Worm (Caenorhabditis elegans): Measurements from ENCODE around the gene clec-61.

The clec-61 gene

ce11 chrII:10456979-10457378 is 33.4 kb downstream of the clec-61 start, which contains the start of gene ZK673.11:
Gene ZK673.11, plus strand, starts transcription at chrII:10457279.
- TF ChIP-seq F39B2.1 (GFP tag; IDR thresholded peaks at IDR 0.05) (no peak), lir-1 (GFP tag; conservative IDR thresholded peaks at IDR 0.05) (no peak), F23B12.7 (tag; optimal IDR thresholded peaks at IDR 0.05; ENCODE audit: insufficient read depth) (no peak), ceh-79 (tag; optimal IDR thresholded peaks at IDR 0.05) (no peak), madf-8 (GFP tag; conservative IDR thresholded peaks at IDR 0.05) (no peak), F52B5.7 (tag; optimal IDR thresholded peaks at IDR 0.05) (no peak), gei-17 (GFP tag; optimal IDR thresholded peaks at IDR 0.05) (no peak), F22D6.2 (tag; optimal IDR thresholded peaks at IDR 0.05) (no peak), snpc-3.4 (tag; optimal IDR thresholded peaks at IDR 0.05) (no peak)

DNA sequence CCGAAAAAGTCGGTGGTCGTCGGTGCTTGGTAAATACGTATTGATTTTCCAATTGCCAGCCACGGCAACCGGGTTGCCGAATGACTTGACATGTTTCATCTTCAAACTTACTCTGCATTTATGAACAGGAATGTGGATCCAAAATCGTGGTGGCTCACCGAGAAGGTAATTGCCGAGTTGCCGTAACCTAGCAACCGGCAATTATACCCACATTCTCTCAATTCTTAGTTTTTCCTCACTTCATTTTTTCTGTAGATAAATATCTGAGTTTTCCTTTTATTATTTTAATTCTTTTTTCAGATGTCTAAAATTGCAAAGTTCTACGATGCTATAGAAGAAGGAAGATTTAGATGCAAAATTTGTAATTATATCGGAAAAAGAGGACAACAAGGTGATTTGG is 37.7 kb downstream of the clec-61 start, which contains the start of gene ZK673.4:
ZK673.4 (plus strand) TSS at position 301 of the 400 bp plus-strand sequence.
- TF ChIP-seq dpff-1 (tag; optimal IDR thresholded peaks at IDR 0.05), result no peak
- TF ChIP-seq mcd-1 (GFP tag; IDR thresholded peaks at IDR 0.05), result 0 out of 2 replicates have a peak, but pooled peaks have one; percentile 22
- TF ChIP-seq athp-1 (tag; optimal IDR thresholded peaks at IDR 0.05), result no peak

DNA sequence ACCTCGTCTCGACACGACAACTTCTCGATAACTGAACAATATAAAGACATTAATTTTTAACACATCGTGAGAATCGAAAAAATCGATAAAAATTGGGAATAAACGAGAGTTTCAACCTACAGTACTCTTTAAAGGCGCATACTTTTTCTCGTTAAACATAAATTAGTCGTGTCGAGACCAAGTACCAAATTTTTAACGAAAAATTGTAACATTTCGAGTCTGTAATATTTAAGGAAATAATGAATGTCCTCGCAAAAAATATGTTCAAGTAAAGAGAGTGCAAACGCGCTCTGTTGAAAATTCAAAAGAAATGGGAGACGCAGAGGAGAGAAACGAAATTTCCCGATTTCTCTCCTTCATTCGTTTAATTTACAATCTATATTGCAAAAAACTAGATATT is 40.0 kb downstream of the clec-61 start:
- peak; percentile 10 for TF ChIP-seq ZK185.1 (tag; optimal IDR thresholded peaks at IDR 0.05; ENCODE audit: poor library complexity, severe bottlenecking)
- peak; percentile 55 for TF ChIP-seq attf-5 (GFP tag; optimal IDR thresholded peaks at IDR 0.05)
- peak; percentile 26 for TF ChIP-seq him-1 (tag; optimal IDR thresholded peaks at IDR 0.05)
- no peak for TF ChIP-seq sdz-38 (tag; optimal IDR thresholded peaks at IDR 0.05)
- TF ChIP-seq ztf-26 (tag; optimal IDR thresholded peaks at IDR 0.05), result peak; percentile 82
- peak in 1 of 2 experiments; percentile 13 for TF ChIP-seq rec-8 (tag; optimal IDR thresholded peaks at IDR 0.05)
- TF ChIP-seq unc-62 (GFP tag; optimal IDR thresholded peaks at IDR 0.05), result no peak
- TF ChIP-seq B0019.2 (GFP tag; conservative IDR thresholded peaks at IDR 0.05), result no peak
- peak; percentile 1 for TF ChIP-seq madf-10 (tag; optimal IDR thresholded peaks at IDR 0.05)
- no peak for TF ChIP-seq pbrm-1 (GFP tag; IDR thresholded peaks at IDR 0.05)
- peak; percentile 66; the same call in 1 of the 2 replicates for TF ChIP-seq nfyb-1 (GFP tag; IDR thresholded peaks at IDR 0.05)
- TF ChIP-seq B0336.3 (GFP tag; IDR thresholded peaks at IDR 0.05), result peak; percentile 54
- no peak for TF ChIP-seq aptf-2 (GFP tag; conservative IDR thresholded peaks at IDR 0.05)
- TF ChIP-seq ekl-4 (GFP tag; IDR thresholded peaks at IDR 0.05), result 0 out of 2 replicates have a peak, but pooled peaks have one; percentile 24
- no peak for TF ChIP-seq T26A5.8 (tag; optimal IDR thresholded peaks at IDR 0.05)
- TF ChIP-seq hsf-1 (GFP tag; IDR thresholded peaks at IDR 0.05), result 0 out of 2 replicates have a peak, but pooled peaks have one; percentile 26
- peak; percentile 5; the same call in 1 of the 2 replicates for TF ChIP-seq Y56A3A.18 (GFP tag; IDR thresholded peaks at IDR 0.05)
- TF ChIP-seq ama-1 (optimal IDR thresholded peaks at IDR 0.05), result peak; percentile 57
- no peak for TF ChIP-seq ama-1 (GFP tag; optimal IDR thresholded peaks at IDR 0.05)
- 0 out of 2 replicates have a peak, but pooled peaks have one; percentile 22 for TF ChIP-seq C06A6.2 (GFP tag; conservative IDR thresholded peaks at IDR 0.05)
- TF ChIP-seq repo-1 (tag; optimal IDR thresholded peaks at IDR 0.05), result peak; percentile 86
- peak in 1 of 3 experiments; percentile 61 for TF ChIP-seq lin-35 (GFP tag; optimal IDR thresholded peaks at IDR 0.05)
- peak; percentile 68 for TF ChIP-seq mel-28 (tag; optimal IDR thresholded peaks at IDR 0.05; ENCODE audit: borderline replicate concordance)
- peak; percentile 49 for TF ChIP-seq athp-1 (tag; optimal IDR thresholded peaks at IDR 0.05)
- TF ChIP-seq ztf-22 (GFP tag; optimal IDR thresholded peaks at IDR 0.05), result no peak
- peak; percentile 34; the same call in 1 of the 2 replicates for TF ChIP-seq madf-6 (GFP tag; IDR thresholded peaks at IDR 0.05)
- peak; percentile 64 for TF ChIP-seq mcd-1 (GFP tag; IDR thresholded peaks at IDR 0.05)
- no peak for TF ChIP-seq snpc-3.4 (tag; optimal IDR thresholded peaks at IDR 0.05)
- no peak for TF ChIP-seq F37B4.10 (GFP tag; IDR thresholded peaks at IDR 0.05)
- no peak for TF ChIP-seq Y67H2A.10 (GFP tag; conservative IDR thresholded peaks at IDR 0.05)
- TF ChIP-seq lsl-1 (GFP tag; optimal IDR thresholded peaks at IDR 0.05), result no peak
- TF ChIP-seq Y95B8A.8 (GFP tag; IDR thresholded peaks at IDR 0.05), result no peak
- peak; percentile 61; the same call in 1 of the 2 replicates for TF ChIP-seq Y79H2A.3 (GFP tag; conservative IDR thresholded peaks at IDR 0.05)
- peak; percentile 8; the same call in 1 of the 2 replicates for TF ChIP-seq cebp-1 (GFP tag; IDR thresholded peaks at IDR 0.05)
- peak; percentile 63 for TF ChIP-seq cebp-1 (tag; optimal IDR thresholded peaks at IDR 0.05)

All from whole organism, young adult.